Worm (Caenorhabditis elegans): Measurements from ENCODE around the gene mltn-12.
A peak's percentile ranks its signal among the peaks of the same experiment; 100 is the strongest.

mltn-12 gene

DNA sequence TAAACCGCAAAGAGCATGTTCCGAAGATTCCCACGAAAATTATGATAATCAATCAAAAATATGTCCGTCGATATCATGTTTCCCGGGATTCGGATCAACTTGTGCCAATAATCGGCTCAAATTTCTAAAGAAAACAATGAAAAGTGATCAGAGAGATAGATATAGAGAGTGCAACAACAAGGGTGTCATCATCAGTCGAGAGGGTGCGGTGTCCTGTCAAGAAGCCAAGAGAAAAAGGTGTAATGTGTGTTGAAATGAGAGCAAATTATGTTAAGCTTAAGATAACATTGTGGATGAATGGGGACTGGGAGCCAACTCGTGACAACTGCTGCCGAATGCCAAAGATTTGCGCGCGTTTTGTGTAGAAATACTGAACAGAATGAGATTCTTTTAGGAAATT is 15.1 kb downstream of the mltn-12 start:
- TF ChIP-seq mdl-1 (tag; optimal IDR thresholded peaks at IDR 0.05) (no peak), mml-1 (tag; optimal IDR thresholded peaks at IDR 0.05) (no peak), jun-1 (tag; optimal IDR thresholded peaks at IDR 0.05) (no peak), ceh-9 (tag; optimal IDR thresholded peaks at IDR 0.05) (no peak), nhr-76 (tag; optimal IDR thresholded peaks at IDR 0.05) (no peak), elt-1 (tag; optimal IDR thresholded peaks at IDR 0.05) (no peak), nhr-67 (tag; optimal IDR thresholded peaks at IDR 0.05) (no peak), aly-2 (tag; optimal IDR thresholded peaks at IDR 0.05) (no peak), fkh-2 (tag; optimal IDR thresholded peaks at IDR 0.05) (no peak), tbx-2 (tag; optimal IDR thresholded peaks at IDR 0.05) (no peak), elt-2 (tag; optimal IDR thresholded peaks at IDR 0.05) (no peak), skn-1 (tag; optimal IDR thresholded peaks at IDR 0.05) (no peak)

DNA sequence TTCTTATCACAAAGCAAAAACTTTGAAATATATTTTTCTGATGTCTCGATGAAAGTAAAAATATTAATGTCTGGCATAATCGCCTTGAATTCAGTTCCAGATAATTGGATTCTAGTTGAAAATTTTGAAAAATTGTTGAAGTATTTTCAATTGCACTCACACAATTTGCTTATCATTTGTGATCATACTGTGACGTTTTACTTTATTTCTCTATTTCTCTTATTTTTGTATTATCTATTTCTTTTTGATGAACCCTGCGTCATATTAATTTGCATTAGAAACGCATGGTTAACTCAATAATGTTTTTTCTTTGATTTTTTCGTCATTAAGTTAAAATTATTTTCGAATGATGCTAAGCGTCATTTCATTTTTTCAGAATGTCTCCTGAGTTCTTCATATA is 17.4 kb downstream of the mltn-12 start, which contains the start of gene C53D6.11:
TSS of gene C53D6.11 (plus strand) at position 328 of the 400 bp plus-strand sequence.
- TF ChIP-seq skn-1 (tag; optimal IDR thresholded peaks at IDR 0.05) (no peak), nhr-43 (tag; optimal IDR thresholded peaks at IDR 0.05; ENCODE audit: poor library complexity, severe bottlenecking) (no peak), nhr-76 (tag; optimal IDR thresholded peaks at IDR 0.05) (no peak), aly-2 (tag; optimal IDR thresholded peaks at IDR 0.05) (no peak), elt-2 (tag; optimal IDR thresholded peaks at IDR 0.05) (peak; percentile 67), nhr-67 (tag; optimal IDR thresholded peaks at IDR 0.05) (no peak), lin-39 (tag; optimal IDR thresholded peaks at IDR 0.05) (no peak), sea-2 (GFP tag; optimal IDR thresholded peaks at IDR 0.05) (no peak), pha-4 (tag; optimal IDR thresholded peaks at IDR 0.05) (peak; percentile 30), daf-12 (tag; optimal IDR thresholded peaks at IDR 0.05) (no peak), pqm-1 (tag; optimal IDR thresholded peaks at IDR 0.05) (peak; percentile 13), ceh-9 (tag; optimal IDR thresholded peaks at IDR 0.05) (no peak), egl-27 (tag; optimal IDR thresholded peaks at IDR 0.05) (no peak), jun-1 (tag; optimal IDR thresholded peaks at IDR 0.05) (no peak), nhr-12 (tag; optimal IDR thresholded peaks at IDR 0.05) (no peak), mml-1 (tag; optimal IDR thresholded peaks at IDR 0.05) (no peak), ceh-82 (tag; optimal IDR thresholded peaks at IDR 0.05) (no peak), unc-62 (GFP tag; optimal IDR thresholded peaks at IDR 0.05) (no peak), nhr-25 (tag; optimal IDR thresholded peaks at IDR 0.05) (no peak), ZK546.5 (tag; optimal IDR thresholded peaks at IDR 0.05) (no peak), nhr-77 (tag; optimal IDR thresholded peaks at IDR 0.05) (no peak), ceh-28 (tag; optimal IDR thresholded peaks at IDR 0.05) (no peak), R02D3.7 (tag; optimal IDR thresholded peaks at IDR 0.05) (no peak)

DNA sequence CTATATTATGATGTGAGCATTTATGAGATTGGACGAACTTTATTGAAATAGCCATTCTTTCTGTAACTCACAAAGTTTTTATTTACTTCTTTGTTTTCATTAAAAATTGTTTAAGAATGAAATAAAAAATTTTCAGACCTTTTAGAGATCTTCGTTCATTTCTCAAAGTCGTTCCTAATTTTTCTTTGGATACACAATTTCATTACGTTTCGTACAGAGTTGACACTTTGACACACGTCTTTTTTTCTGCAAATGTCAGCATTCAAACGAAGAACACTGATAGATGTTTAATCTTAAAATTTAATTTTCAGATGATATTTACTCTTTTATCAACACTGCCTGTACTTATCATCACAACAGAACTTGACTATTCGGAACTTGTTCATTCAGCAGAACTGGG is 23.6 kb downstream of the mltn-12 start, which contains the start of gene acc-2:
TSS of gene acc-2 (plus strand) at position 301 of the 400 bp plus-strand sequence.
- TF ChIP-seq elt-3 (tag; optimal IDR thresholded peaks at IDR 0.05) (no peak), sea-2 (GFP tag; optimal IDR thresholded peaks at IDR 0.05) (no peak), ceh-82 (tag; optimal IDR thresholded peaks at IDR 0.05) (no peak), aly-2 (tag; optimal IDR thresholded peaks at IDR 0.05) (no peak), fkh-2 (tag; optimal IDR thresholded peaks at IDR 0.05) (no peak), nhr-28 (tag; optimal IDR thresholded peaks at IDR 0.05) (no peak), ztf-4 (tag; optimal IDR thresholded peaks at IDR 0.05) (no peak), elt-2 (tag; optimal IDR thresholded peaks at IDR 0.05) (no peak), ama-1 (optimal IDR thresholded peaks at IDR 0.05) (no peak), elt-1 (tag; optimal IDR thresholded peaks at IDR 0.05) (no peak), daf-12 (tag; optimal IDR thresholded peaks at IDR 0.05) (no peak), zag-1 (tag; optimal IDR thresholded peaks at IDR 0.05) (no peak), nhr-76 (tag; optimal IDR thresholded peaks at IDR 0.05) (no peak), nhr-67 (tag; optimal IDR thresholded peaks at IDR 0.05) (no peak), lsy-12 (tag; optimal IDR thresholded peaks at IDR 0.05) (no peak), unc-62 (GFP tag; optimal IDR thresholded peaks at IDR 0.05) (no peak), hmg-11 (tag; optimal IDR thresholded peaks at IDR 0.05) (no peak)

- TF ChIP-seq nhr-76 (tag; optimal IDR thresholded peaks at IDR 0.05) = no peak
- TF ChIP-seq mdl-1 (tag; optimal IDR thresholded peaks at IDR 0.05) = no peak
- no peak for TF ChIP-seq pqm-1 (tag; optimal IDR thresholded peaks at IDR 0.05)
- TF ChIP-seq jun-1 (tag; optimal IDR thresholded peaks at IDR 0.05) = no peak
- no peak for TF ChIP-seq snpc-4 (tag; optimal IDR thresholded peaks at IDR 0.05)
- no peak for TF ChIP-seq egl-5 (tag; optimal IDR thresholded peaks at IDR 0.05)
- no peak for TF ChIP-seq fkh-10 (GFP tag; optimal IDR thresholded peaks at IDR 0.05)
- no peak for TF ChIP-seq ceh-9 (tag; optimal IDR thresholded peaks at IDR 0.05)
- no peak for TF ChIP-seq aly-2 (tag; optimal IDR thresholded peaks at IDR 0.05)
- no peak for TF ChIP-seq skn-1 (tag; optimal IDR thresholded peaks at IDR 0.05)
- no peak for TF ChIP-seq ztf-4 (tag; optimal IDR thresholded peaks at IDR 0.05)
- TF ChIP-seq nhr-23 (tag; optimal IDR thresholded peaks at IDR 0.05) = no peak
- TF ChIP-seq sea-2 (GFP tag; optimal IDR thresholded peaks at IDR 0.05) = no peak
- TF ChIP-seq pha-4 (tag; optimal IDR thresholded peaks at IDR 0.05) = no peak
- no peak for TF ChIP-seq mml-1 (tag; optimal IDR thresholded peaks at IDR 0.05)
- no peak for TF ChIP-seq elt-2 (tag; optimal IDR thresholded peaks at IDR 0.05)
- no peak for TF ChIP-seq nhr-28 (tag; optimal IDR thresholded peaks at IDR 0.05)
- TF ChIP-seq ama-1 (optimal IDR thresholded peaks at IDR 0.05) = no peak
These were observed 28.0 kb downstream of the mltn-12 start, which contains the start of gene C53D6.4 for ce11 chrIV:9020840-9021239. Gene C53D6.4 (minus strand): TSS chrIV:9020940.
